Fruit fly (Drosophila melanogaster) whole organism, embryonic: ENCODE results near the gene CG10383.

Source experiments
- Abd-B ChIP-seq: fragments of 200-800 bp; sonication (Bioruptor generic); optimal IDR thresholded peaks from 2 replicates; lab custom pipeline; 2018; ENCODE audit warnings: missing biosample characterization, mild to moderate bottlenecking, missing genetic modification characterization, moderate library complexity
- Blimp-1 ChIP-seq: fragments of 200-800 bp; sonication (Bioruptor generic); optimal IDR thresholded peaks from 3 replicates; lab custom pipeline; 2018; ENCODE audit warnings: missing biosample characterization, missing genetic modification characterization, mild to moderate bottlenecking, moderate library complexity, missing genetic modification reagents
- CG10462 ChIP-seq: fragments of 200-800 bp; sonication (Bioruptor generic); optimal IDR thresholded peaks from 2 replicates; lab custom pipeline; 2016; ENCODE audit warnings: missing biosample characterization, missing genetic modification characterization
- CG10959 ChIP-seq: fragments of 200-800 bp; sonication (Bioruptor generic); IDR thresholded peaks from 2 replicates; pipeline ENCODE4 v1.3.6; 2022; ENCODE audit warnings: missing biosample characterization, missing genetic modification characterization
- CG11085 ChIP-seq: fragments of 200-800 bp; sonication (Bioruptor generic); IDR thresholded peaks from 2 replicates; pipeline ENCODE4 v1.3.6; 2022; ENCODE audit warnings: missing biosample characterization, missing genetic modification characterization
- CG12744 ChIP-seq: fragments of 200-800 bp; sonication (Bioruptor generic); optimal IDR thresholded peaks from 2 replicates; lab custom pipeline; 2016; ENCODE audit warnings: missing biosample characterization, missing genetic modification characterization
- CG13424 ChIP-seq: fragments of 200-800 bp; sonication (Bioruptor generic); optimal IDR thresholded peaks from 2 replicates; lab custom pipeline; 2019; ENCODE audit warnings: missing biosample characterization, mild to moderate bottlenecking, missing genetic modification characterization, moderate library complexity
- CG14860 ChIP-seq: fragments of 200-800 bp; sonication (Bioruptor generic); IDR thresholded peaks from 3 replicates; pipeline ENCODE4 v1.3.6; 2022; ENCODE audit warnings: missing biosample characterization, missing genetic modification characterization; ENCODE audit not compliant: partially characterized antibody
- CG15011 ChIP-seq: fragments of 200-800 bp; sonication (Bioruptor generic); optimal IDR thresholded peaks from 3 replicates; lab custom pipeline; 2018; ENCODE audit warnings: missing biosample characterization, mild to moderate bottlenecking, missing genetic modification characterization
- CG1529 ChIP-seq: fragments of 200-800 bp; sonication (Bioruptor generic); optimal IDR thresholded peaks from 3 replicates; lab custom pipeline; 2018; ENCODE audit warnings: missing biosample characterization, missing genetic modification characterization
- CG17361 ChIP-seq: fragments of 200-800 bp; sonication (Bioruptor generic); IDR thresholded peaks from 3 replicates; pipeline ENCODE4 v1.3.6; 2022; ENCODE audit warnings: missing biosample characterization, missing genetic modification characterization
- CG17568 ChIP-seq: fragments of 200-800 bp; sonication (Bioruptor generic); optimal IDR thresholded peaks from 2 replicates; lab custom pipeline; 2018; ENCODE audit warnings: missing biosample characterization, mild to moderate bottlenecking, missing genetic modification characterization, moderate library complexity
- CG18262 ChIP-seq: fragments of 200-800 bp; optimal IDR thresholded peaks from 3 replicates; lab custom pipeline; 2019; ENCODE audit warnings: missing biosample characterization, mild to moderate bottlenecking, missing genetic modification characterization, moderate library complexity
- CG2678 ChIP-seq: fragments of 200-800 bp; sonication (Bioruptor generic); optimal IDR thresholded peaks from 3 replicates; lab custom pipeline; 2019; ENCODE audit warnings: missing biosample characterization, mild to moderate bottlenecking, missing genetic modification characterization, moderate library complexity
- CG31388 ChIP-seq: fragments of 200-800 bp; sonication (Bioruptor generic); optimal IDR thresholded peaks from 2 replicates; lab custom pipeline; 2016; ENCODE audit warnings: missing biosample characterization, missing genetic modification characterization
- CG4854 ChIP-seq: fragments of 200-800 bp; sonication (Bioruptor generic); optimal IDR thresholded peaks from 2 replicates; lab custom pipeline; 2016; ENCODE audit warnings: missing biosample characterization, missing genetic modification characterization, inconsistent platforms
- CG8281 ChIP-seq: fragments of 200-800 bp; sonication (Bioruptor generic); optimal IDR thresholded peaks from 2 replicates; lab custom pipeline; 2018; ENCODE audit warnings: missing biosample characterization, mild to moderate bottlenecking, missing genetic modification characterization, moderate library complexity
- CG8388 ChIP-seq: fragments of 200-800 bp; sonication (Bioruptor generic); optimal IDR thresholded peaks from 2 replicates; lab custom pipeline; 2019; ENCODE audit warnings: missing biosample characterization, mild to moderate bottlenecking, missing genetic modification characterization, moderate library complexity
- Gug ChIP-seq: fragments of 200-800 bp; sonication (Bioruptor generic); IDR thresholded peaks from 4 replicates; pipeline ENCODE4 v1.3.6; 2022; ENCODE audit warnings: missing biosample characterization, missing genetic modification characterization
- Hr39 ChIP-seq: fragments of >200 bp; optimal IDR thresholded peaks from 2 replicates; lab custom pipeline; 2017
- Hsf ChIP-seq: fragments of 200-800 bp; sonication (Bioruptor generic); optimal IDR thresholded peaks from 3 replicates; lab custom pipeline; 2016; ENCODE audit warnings: missing biosample characterization, missing genetic modification characterization
- Lhr ChIP-seq: fragments of 200-800 bp; sonication (Bioruptor generic); optimal IDR thresholded peaks from 3 replicates; lab custom pipeline; 2017; ENCODE audit warnings: mild to moderate bottlenecking, missing biosample characterization, missing genetic modification reagents, missing genetic modification characterization
- Lim3 ChIP-seq: fragments of 200-800 bp; sonication (Bioruptor generic); IDR thresholded peaks from 2 replicates; pipeline ENCODE4 v1.3.6; 2022; ENCODE audit warnings: missing biosample characterization, missing genetic modification characterization
- MTF-1 ChIP-seq: fragments of 200-800 bp; sonication (Bioruptor generic); optimal IDR thresholded peaks from 2 replicates; lab custom pipeline; 2018; ENCODE audit warnings: missing biosample characterization, mild to moderate bottlenecking, missing genetic modification characterization, borderline replicate concordance
- NC2β ChIP-seq: fragments of 200-800 bp; sonication (Bioruptor generic); optimal IDR thresholded peaks from 2 replicates; lab custom pipeline; 2016; ENCODE audit warnings: missing biosample characterization, missing genetic modification characterization
- Nf-YC ChIP-seq: fragments of 200-800 bp; optimal IDR thresholded peaks from 3 replicates; lab custom pipeline; 2019; ENCODE audit warnings: missing biosample characterization, mild to moderate bottlenecking, missing genetic modification characterization, moderate library complexity
- Oaz ChIP-seq: fragments of 200-800 bp; sonication (Bioruptor generic); IDR thresholded peaks from 2 replicates; pipeline ENCODE4 v1.3.6; 2022; ENCODE audit warnings: missing biosample characterization, missing genetic modification characterization
- Poxn ChIP-seq: fragments of 200-800 bp; sonication (Bioruptor generic); IDR thresholded peaks from 2 replicates; pipeline ENCODE4 v1.3.6; 2022; ENCODE audit warnings: missing biosample characterization, missing genetic modification characterization
- Rfx ChIP-seq: fragments of 200-800 bp; sonication (Bioruptor generic); IDR thresholded peaks from 2 replicates; pipeline ENCODE4 v1.3.6; 2022; ENCODE audit warnings: missing biosample characterization, missing genetic modification characterization
- Scr ChIP-seq: fragments of 200-800 bp; sonication (Bioruptor generic); IDR thresholded peaks from 2 replicates; pipeline ENCODE4 v1.3.6; 2022; ENCODE audit warnings: missing biosample characterization, missing genetic modification characterization; ENCODE audit not compliant: partially characterized antibody
- Sox102F ChIP-seq: fragments of 200-800 bp; sonication (Bioruptor generic); optimal IDR thresholded peaks from 2 replicates; lab custom pipeline; 2018; ENCODE audit warnings: missing biosample characterization, mild to moderate bottlenecking, missing genetic modification characterization, moderate library complexity
- abd-A ChIP-seq: fragments of 200-800 bp; sonication (Bioruptor generic); optimal IDR thresholded peaks from 3 replicates; lab custom pipeline; 2019; ENCODE audit warnings: missing biosample characterization, mild to moderate bottlenecking, missing genetic modification characterization, moderate library complexity
- amos ChIP-seq: fragments of 200-800 bp; sonication (Bioruptor generic); IDR thresholded peaks from 2 replicates; pipeline ENCODE4 v1.3.6; 2022; ENCODE audit warnings: missing biosample characterization, missing genetic modification characterization; ENCODE audit not compliant: partially characterized antibody
- bcd ChIP-seq: fragments of 200-800 bp; sonication (Bioruptor generic); optimal IDR thresholded peaks from 2 replicates; lab custom pipeline; 2017; ENCODE audit warnings: missing biosample characterization, mild to moderate bottlenecking, missing genetic modification characterization
- bowl ChIP-seq: fragments of 200-800 bp; sonication (Bioruptor generic); IDR thresholded peaks from 2 replicates; pipeline ENCODE4 v1.3.6; 2022; ENCODE audit warnings: missing biosample characterization, missing genetic modification characterization
- btn ChIP-seq: fragments of 200-800 bp; sonication (Bioruptor generic); optimal IDR thresholded peaks from 2 replicates; lab custom pipeline; 2016; ENCODE audit warnings: missing biosample characterization, missing genetic modification characterization
- caup ChIP-seq: fragments of 200-800 bp; sonication (Bioruptor generic); optimal IDR thresholded peaks from 3 replicates; lab custom pipeline; 2017; ENCODE audit warnings: missing biosample characterization, mild to moderate bottlenecking, missing genetic modification characterization, moderate library complexity; ENCODE audit not compliant: severe bottlenecking
- corto ChIP-seq: fragments of 200-800 bp; sonication (Bioruptor generic); optimal IDR thresholded peaks from 2 replicates; lab custom pipeline; 2016; ENCODE audit warnings: missing biosample characterization, mild to moderate bottlenecking, missing genetic modification characterization, moderate library complexity
- dmrt99B ChIP-seq: fragments of 200-800 bp; sonication (Bioruptor generic); optimal IDR thresholded peaks from 2 replicates; lab custom pipeline; 2018; ENCODE audit warnings: missing biosample characterization, mild to moderate bottlenecking, missing genetic modification characterization, moderate library complexity
- gsb ChIP-seq: fragments of 200-800 bp; sonication (Bioruptor generic); IDR thresholded peaks from 2 replicates; pipeline ENCODE4 v1.3.6; 2022; ENCODE audit warnings: missing biosample characterization, missing genetic modification characterization
- ham ChIP-seq: fragments of 200-800 bp; sonication (Bioruptor generic); IDR thresholded peaks from 2 replicates; pipeline ENCODE4 v1.3.6; 2022; ENCODE audit warnings: missing biosample characterization, missing genetic modification characterization
- hkb ChIP-seq, 2 experiments: fragments of 200-800 bp in 1 of 2; fragments of >200 bp in 1 of 2; sonication (Bioruptor generic) in 1 of 2; IDR thresholded peaks in 1 of 2; optimal IDR thresholded peaks in 1 of 2; 2 replicates each; pipeline versions ENCODE4 v1.3.6 to Lab custom; 2017 to 2022; ENCODE audit warnings: missing biosample characterization in 1 of 2, missing genetic modification characterization in 1 of 2
- jumu ChIP-seq: fragments of 200-800 bp; sonication (Bioruptor generic); optimal IDR thresholded peaks from 3 replicates; lab custom pipeline; 2016; ENCODE audit warnings: missing biosample characterization, missing genetic modification characterization
- lov ChIP-seq, 2 experiments: fragments of 200-800 bp in 1 of 2; fragments of >200 bp in 1 of 2; sonication (Bioruptor generic) in 1 of 2; IDR thresholded peaks in 1 of 2; optimal IDR thresholded peaks in 1 of 2; 2 replicates in 1 of 2; 3 replicates in 1 of 2; pipeline versions ENCODE4 v1.3.6 to Lab custom; 2017 to 2022; ENCODE audit warnings: missing biosample characterization in 1 of 2, missing genetic modification characterization in 1 of 2
- phol ChIP-seq: fragments of 200-800 bp; sonication (Bioruptor generic); optimal IDR thresholded peaks from 3 replicates; lab custom pipeline; 2018; ENCODE audit warnings: missing biosample characterization, mild to moderate bottlenecking, missing genetic modification characterization, moderate library complexity
- schlank ChIP-seq: fragments of 200-800 bp; sonication (Bioruptor generic); optimal IDR thresholded peaks from 2 replicates; lab custom pipeline; 2018; ENCODE audit warnings: missing biosample characterization, mild to moderate bottlenecking, missing genetic modification characterization
- sima ChIP-seq: fragments of 200-800 bp; sonication (Bioruptor generic); optimal IDR thresholded peaks from 2 replicates; lab custom pipeline; 2016; ENCODE audit warnings: missing biosample characterization, missing genetic modification characterization
- wdn ChIP-seq: fragments of 200-800 bp; sonication (Bioruptor generic); IDR thresholded peaks from 2 replicates; pipeline ENCODE4 v1.3.6; 2022; ENCODE audit warnings: missing biosample characterization, missing genetic modification characterization
- wek ChIP-seq: fragments of 200-800 bp; sonication (Bioruptor generic); optimal IDR thresholded peaks from 3 replicates; lab custom pipeline; 2018; ENCODE audit warnings: missing biosample characterization, mild to moderate bottlenecking, missing genetic modification characterization, moderate library complexity

CG10383 gene

dm6 chr2L:18695404-18695804 is at the start of gene CG10383, which contains the start of gene CG10338 (continued):
- peak; percentile 55 for TF ChIP-seq Nf-YC
- TF ChIP-seq corto (GFP tag; lab: Kevin White, UChicago), result peak; percentile 43
- peak; percentile 42 for TF ChIP-seq CG8281
- TF ChIP-seq CG13424 (tag; lab: Kevin White, UChicago), result peak; percentile 77
- TF ChIP-seq lov (optimal IDR thresholded peaks at IDR 0.05; lab: Kevin White, UChicago), result no peak
- peak; percentile 82 for TF ChIP-seq lov (GFP tag; IDR thresholded peaks at IDR 0.05; lab: Robert Waterston, UW)
- peak; percentile 29; the same call in 1 of the 2 replicates for TF ChIP-seq ham (GFP tag; lab: Robert Waterston, UW)
- TF ChIP-seq MTF-1, result peak; percentile 53
- peak; percentile 92 for TF ChIP-seq Blimp-1 (GFP tag; lab: Kevin White, UChicago)
- TF ChIP-seq CG4854 (GFP tag; lab: Kevin White, UChicago), result peak; percentile 58
- peak; percentile 84 for TF ChIP-seq wdn (GFP tag; lab: Robert Waterston, UW)
- TF ChIP-seq CG18262 (tag; lab: Kevin White, UChicago), result peak; percentile 73
- TF ChIP-seq Rfx (GFP tag; lab: Robert Waterston, UW), result peak; percentile 94
- peak; percentile 94 for TF ChIP-seq jumu (GFP tag; lab: Kevin White, UChicago)
- peak; percentile 93 for TF ChIP-seq Gug (GFP tag; lab: Robert Waterston, UW)
- TF ChIP-seq Abd-B (GFP tag; lab: Kevin White, UChicago), result peak; percentile 80
- peak; percentile 25 for TF ChIP-seq btn (GFP tag; lab: Kevin White, UChicago)
- 0 out of 2 replicates have a peak, but pooled peaks have one; percentile 33 for TF ChIP-seq Lim3 (GFP tag; lab: Robert Waterston, UW)
- peak; percentile 53 for TF ChIP-seq CG10462
- TF ChIP-seq bcd (GFP tag; lab: Kevin White, UChicago), result peak; percentile 83
- peak; percentile 43 for TF ChIP-seq CG15011 (GFP tag; lab: Kevin White, UChicago)
- peak; percentile 75 for TF ChIP-seq hkb (optimal IDR thresholded peaks at IDR 0.05; lab: Kevin White, UChicago)
- TF ChIP-seq hkb (GFP tag; IDR thresholded peaks at IDR 0.05; lab: Robert Waterston, UW), result peak; percentile 90
- TF ChIP-seq CG8388, result peak; percentile 71
- no peak for TF ChIP-seq sima (GFP tag; lab: Kevin White, UChicago)
- peak; percentile 70 for TF ChIP-seq gsb (GFP tag; lab: Robert Waterston, UW)
- peak; percentile 77 for TF ChIP-seq caup (GFP tag; lab: Kevin White, UChicago)
- TF ChIP-seq CG17568 (GFP tag; lab: Kevin White, UChicago), result peak; percentile 64
- TF ChIP-seq Hr39 (lab: Kevin White, UChicago), result no peak
- TF ChIP-seq dmrt99B (tag; lab: Kevin White, UChicago), result peak; percentile 72
- peak; percentile 88 for TF ChIP-seq Sox102F
- TF ChIP-seq Oaz (GFP tag; lab: Robert Waterston, UW), result peak; percentile 68
- TF ChIP-seq amos (GFP tag; lab: Robert Waterston, UW), result no peak; the same call in 1 of the 2 replicates
- TF ChIP-seq Lhr (GFP tag; lab: Kevin White, UChicago), result peak; percentile 62
- TF ChIP-seq CG10959 (GFP tag; lab: Robert Waterston, UW), result no peak
- TF ChIP-seq wek (GFP tag; lab: Kevin White, UChicago), result peak; percentile 13
- peak; percentile 83 for TF ChIP-seq phol
- no peak for TF ChIP-seq CG14860 (GFP tag; lab: Robert Waterston, UW)
- no peak for TF ChIP-seq abd-A (tag; lab: Kevin White, UChicago)
- TF ChIP-seq CG12744 (GFP tag; lab: Kevin White, UChicago), result peak; percentile 76
- peak; percentile 65; the same call in 2 of the 3 replicates for TF ChIP-seq CG17361 (GFP tag; lab: Robert Waterston, UW)
- peak; percentile 79 for TF ChIP-seq bowl
- TF ChIP-seq CG31388 (GFP tag; lab: Kevin White, UChicago), result peak; percentile 46
- TF ChIP-seq CG11085, result peak; percentile 83
- peak; percentile 90 for TF ChIP-seq Hsf (GFP tag; lab: Kevin White, UChicago)
- TF ChIP-seq CG1529 (GFP tag; lab: Kevin White, UChicago), result peak; percentile 28
- peak; percentile 12; the same call in 1 of the 2 replicates for TF ChIP-seq Poxn (GFP tag; lab: Robert Waterston, UW)
- peak; percentile 89 for TF ChIP-seq NC2β (GFP tag; lab: Kevin White, UChicago)
- peak; percentile 72 for TF ChIP-seq schlank
- TF ChIP-seq CG2678 (tag; lab: Kevin White, UChicago), result peak; percentile 79
- TF ChIP-seq Scr, result peak; percentile 23; the same call in 1 of the 2 replicates
